Worm (Caenorhabditis elegans) whole organism, late embryonic: ENCODE measurements around the gene aptf-4.

ENCODE experiments used
- C38D4.7 ChIP-seq: fragments of 200-800 bp; sonication (Bioruptor generic); optimal IDR thresholded peaks from 2 replicates; lab custom pipeline; 2018; ENCODE audit warnings: mild to moderate bottlenecking, missing genetic modification characterization, moderate library complexity, missing compliant biosample characterization
- F13H6.1 ChIP-seq: sonication (generic microtip); optimal IDR thresholded peaks from 2 replicates; lab custom pipeline; 2016; ENCODE audit warnings: missing genetic modification characterization, missing compliant biosample characterization
- ama-1 ChIP-seq: fragments of 150-350 bp; optimal IDR thresholded peaks from 2 replicates; lab custom pipeline; 2014
- ceh-2 ChIP-seq: sonication (generic microtip); optimal IDR thresholded peaks from 2 replicates; lab custom pipeline; 2016; ENCODE audit warnings: missing genotype, missing genetic modification characterization, missing compliant biosample characterization
- ceh-24 ChIP-seq: sonication (generic microtip); optimal IDR thresholded peaks from 2 replicates; lab custom pipeline; 2016; ENCODE audit warnings: mild to moderate bottlenecking, missing genetic modification characterization, missing compliant biosample characterization
- ceh-30 ChIP-seq: fragments of 150-350 bp; optimal IDR thresholded peaks from 2 replicates; lab custom pipeline; 2014; ENCODE audit warnings: missing biosample characterization, missing genetic modification characterization
- ceh-31 ChIP-seq: sonication (generic microtip); optimal IDR thresholded peaks from 2 replicates; lab custom pipeline; 2016; ENCODE audit warnings: missing genetic modification characterization, missing compliant biosample characterization
- ceh-34 ChIP-seq: sonication (generic microtip); optimal IDR thresholded peaks from 2 replicates; lab custom pipeline; 2016; ENCODE audit warnings: mild to moderate bottlenecking, missing genetic modification characterization, missing compliant biosample characterization
- ceh-45 ChIP-seq: fragments of 200-800 bp; sonication (Bioruptor generic); IDR thresholded peaks from 2 replicates; pipeline ENCODE4 v1.3.6; 2022; ENCODE audit warnings: missing genetic modification reagents, missing genetic modification characterization, missing compliant biosample characterization
- ceh-9 ChIP-seq: sonication (generic microtip); optimal IDR thresholded peaks from 2 replicates; lab custom pipeline; 2016; ENCODE audit warnings: mild to moderate bottlenecking, missing genetic modification characterization, inconsistent platforms, missing compliant biosample characterization
- dve-1 ChIP-seq: sonication (generic microtip); optimal IDR thresholded peaks from 2 replicates; lab custom pipeline; 2017; ENCODE audit warnings: antibody characterized with exemption, mild to moderate bottlenecking, missing genetic modification characterization, missing compliant biosample characterization
- elt-2 ChIP-seq: sonication (generic microtip); optimal IDR thresholded peaks from 2 replicates; lab custom pipeline; 2016; ENCODE audit warnings: missing genetic modification reagents, missing genetic modification characterization, missing compliant biosample characterization
- elt-4 ChIP-seq: sonication (generic microtip); optimal IDR thresholded peaks from 2 replicates; lab custom pipeline; 2016; ENCODE audit warnings: missing genetic modification characterization, missing compliant biosample characterization
- ets-4 ChIP-seq: sonication (generic microtip); optimal IDR thresholded peaks from 2 replicates; lab custom pipeline; 2016; ENCODE audit warnings: missing genetic modification characterization, missing compliant biosample characterization
- eyg-1 ChIP-seq: sonication (generic microtip); optimal IDR thresholded peaks from 2 replicates; lab custom pipeline; 2016; ENCODE audit warnings: missing genotype, missing genetic modification characterization, missing compliant biosample characterization
- fkh-10 ChIP-seq: fragments of 150-350 bp; optimal IDR thresholded peaks from 2 replicates; lab custom pipeline; 2014; ENCODE audit warnings: missing biosample characterization, missing genetic modification reagents, missing genetic modification characterization
- fkh-6 ChIP-seq: sonication (generic microtip); optimal IDR thresholded peaks from 2 replicates; lab custom pipeline; 2016; ENCODE audit warnings: missing genetic modification characterization, missing compliant biosample characterization
- gmeb-2 ChIP-seq: sonication (generic microtip); optimal IDR thresholded peaks from 2 replicates; lab custom pipeline; 2016; ENCODE audit warnings: missing genetic modification characterization, inconsistent platforms, missing compliant biosample characterization
- hlh-6 ChIP-seq: sonication (generic microtip); optimal IDR thresholded peaks from 2 replicates; lab custom pipeline; 2016; ENCODE audit warnings: missing genotype, missing genetic modification characterization, missing compliant biosample characterization
- hlh-8 ChIP-seq: sonication (generic microtip); optimal IDR thresholded peaks from 2 replicates; lab custom pipeline; 2016; ENCODE audit warnings: missing genotype, missing genetic modification characterization, missing compliant biosample characterization
- lim-6 ChIP-seq: sonication (generic microtip); optimal IDR thresholded peaks from 2 replicates; lab custom pipeline; 2016; ENCODE audit warnings: missing genetic modification characterization, missing compliant biosample characterization
- mec-3 ChIP-seq: sonication (generic microtip); optimal IDR thresholded peaks from 2 replicates; lab custom pipeline; 2016; ENCODE audit warnings: borderline replicate concordance, missing genetic modification characterization, missing compliant biosample characterization
- nfya-1 ChIP-seq: sonication (generic microtip); optimal IDR thresholded peaks from 2 replicates; lab custom pipeline; 2017; ENCODE audit warnings: missing genetic modification characterization, mild to moderate bottlenecking, missing compliant biosample characterization, antibody characterized with exemption, moderate library complexity
- nhr-11 ChIP-seq: fragments of 150-350 bp; optimal IDR thresholded peaks from 2 replicates; lab custom pipeline; 2014; ENCODE audit warnings: missing biosample characterization, missing genetic modification characterization
- odd-2 ChIP-seq: sonication (generic microtip); optimal IDR thresholded peaks from 2 replicates; lab custom pipeline; 2017; ENCODE audit warnings: antibody characterized with exemption, mild to moderate bottlenecking, missing genetic modification characterization, missing compliant biosample characterization
- pag-3 ChIP-seq: sonication (generic microtip); optimal IDR thresholded peaks from 2 replicates; lab custom pipeline; 2016; ENCODE audit warnings: missing compliant biosample characterization, missing genetic modification characterization, borderline replicate concordance
- pha-4 ChIP-seq: fragments of 150-350 bp; optimal IDR thresholded peaks from 2 replicates; lab custom pipeline; 2018; ENCODE audit warnings: missing biosample characterization, missing genetic modification reagents, missing genetic modification characterization
- pros-1 ChIP-seq: fragments of 150-350 bp; optimal IDR thresholded peaks from 2 replicates; lab custom pipeline; 2014; ENCODE audit warnings: missing biosample characterization, missing genetic modification reagents, missing genetic modification characterization
- ref-2 ChIP-seq: sonication (generic microtip); optimal IDR thresholded peaks from 2 replicates; lab custom pipeline; 2016; ENCODE audit warnings: missing genetic modification characterization, missing compliant biosample characterization
- rnt-1 ChIP-seq: sonication (generic microtip); optimal IDR thresholded peaks from 2 replicates; lab custom pipeline; 2016; ENCODE audit warnings: missing genetic modification characterization, missing compliant biosample characterization
- sox-2 ChIP-seq: fragments of 200-800 bp; sonication (Bioruptor generic); IDR thresholded peaks from 2 replicates; pipeline ENCODE4 v1.3.6; 2022; ENCODE audit warnings: missing genetic modification reagents, missing genetic modification characterization, missing compliant biosample characterization
- syd-9 ChIP-seq: sonication (generic microtip); optimal IDR thresholded peaks from 2 replicates; lab custom pipeline; 2016; ENCODE audit warnings: mild to moderate bottlenecking, missing genetic modification characterization, moderate library complexity, missing compliant biosample characterization
- tbx-2 ChIP-seq: sonication (generic microtip); optimal IDR thresholded peaks from 2 replicates; lab custom pipeline; 2016; ENCODE audit warnings: missing genetic modification characterization, missing compliant biosample characterization
- tbx-7 ChIP-seq: sonication (generic microtip); optimal IDR thresholded peaks from 2 replicates; lab custom pipeline; 2016; ENCODE audit warnings: missing genotype, missing genetic modification characterization, missing compliant biosample characterization
- unc-42 ChIP-seq: sonication (generic microtip); optimal IDR thresholded peaks from 2 replicates; lab custom pipeline; 2016; ENCODE audit warnings: missing genotype, missing genetic modification characterization, missing compliant biosample characterization
- unc-86 ChIP-seq: sonication (generic microtip); optimal IDR thresholded peaks from 2 replicates; lab custom pipeline; 2016; ENCODE audit warnings: missing genetic modification characterization, missing compliant biosample characterization

Gene aptf-4

ce11 chrII:8630088-8630487 is 39.3 kb downstream of the aptf-4 start, which contains the start of gene T22C8.6:
Gene T22C8.6 (minus strand): TSS chrII:8630281.
- TF ChIP-seq ama-1 (lab: Kevin White, UChicago) (no peak), ceh-30 (tag; lab: Kevin White, UChicago) (no peak), ceh-2 (tag; lab: Kevin White, UChicago) (no peak), odd-2 (tag; lab: Kevin White, UChicago) (no peak), elt-4 (no peak), C38D4.7 (GFP tag; lab: Kevin White, UChicago) (no peak), F13H6.1 (no peak)

DNA sequence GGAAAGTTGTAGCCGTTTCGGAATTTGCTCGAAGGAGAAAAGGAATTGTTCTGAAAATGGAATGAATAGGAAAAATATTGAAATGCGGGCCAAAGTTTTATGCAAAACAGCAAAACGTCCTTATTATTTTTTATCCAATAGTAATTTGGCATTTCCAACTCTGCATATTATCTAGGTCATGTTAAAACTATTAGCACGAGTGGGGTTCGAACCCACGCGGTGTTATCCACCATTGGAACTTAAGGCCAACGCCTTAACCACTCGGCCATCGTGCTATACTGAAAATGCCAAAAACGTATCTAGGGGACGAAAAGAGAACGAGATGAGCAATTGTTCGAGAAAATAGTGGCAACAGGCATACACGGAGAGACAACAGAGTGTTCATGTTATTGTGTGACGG is 41.0 kb downstream of the aptf-4 start:
- TF ChIP-seq hlh-8 (tag; lab: Kevin White, UChicago) (no peak), odd-2 (tag; lab: Kevin White, UChicago) (no peak), ceh-9 (tag; lab: Kevin White, UChicago) (no peak), eyg-1 (no peak), ceh-24 (tag; lab: Kevin White, UChicago) (no peak), dve-1 (no peak), fkh-6 (tag; lab: Kevin White, UChicago) (no peak), hlh-6 (tag; lab: Kevin White, UChicago) (no peak), pag-3 (no peak), lim-6 (tag; lab: Kevin White, UChicago) (no peak), mec-3 (tag; lab: Kevin White, UChicago) (no peak), nhr-11 (tag; lab: Kevin White, UChicago) (no peak), rnt-1 (tag; lab: Kevin White, UChicago) (no peak), nfya-1 (tag; lab: Kevin White, UChicago) (no peak), fkh-10 (GFP tag; lab: Kevin White, UChicago) (no peak), ceh-34 (tag; lab: Kevin White, UChicago) (no peak)

- TF ChIP-seq tbx-2 (tag; lab: Kevin White, UChicago) (no peak), mec-3 (tag; lab: Kevin White, UChicago) (no peak), unc-42 (tag; lab: Kevin White, UChicago) (no peak), ref-2 (tag; lab: Kevin White, UChicago) (no peak), elt-2 (tag; lab: Kevin White, UChicago) (no peak), tbx-7 (tag; lab: Kevin White, UChicago) (no peak), syd-9 (tag; lab: Kevin White, UChicago) (no peak), unc-86 (tag; lab: Kevin White, UChicago) (no peak), ceh-45 (GFP tag; lab: Robert Waterston, UW) (no peak), hlh-8 (tag; lab: Kevin White, UChicago) (no peak), rnt-1 (tag; lab: Kevin White, UChicago) (no peak), ets-4 (no peak), nfya-1 (tag; lab: Kevin White, UChicago) (no peak), ceh-31 (tag; lab: Kevin White, UChicago) (no peak), pros-1 (tag; lab: Kevin White, UChicago) (no peak), ceh-2 (tag; lab: Kevin White, UChicago) (no peak), gmeb-2 (tag; lab: Kevin White, UChicago) (no peak), fkh-10 (GFP tag; lab: Kevin White, UChicago) (no peak)
These were observed 43.6 kb downstream of the aptf-4 start, which contains the start of gene cutl-12 for ce11 chrII:8634386-8634785. Gene cutl-12 (minus strand): TSS chrII:8634486.

DNA sequence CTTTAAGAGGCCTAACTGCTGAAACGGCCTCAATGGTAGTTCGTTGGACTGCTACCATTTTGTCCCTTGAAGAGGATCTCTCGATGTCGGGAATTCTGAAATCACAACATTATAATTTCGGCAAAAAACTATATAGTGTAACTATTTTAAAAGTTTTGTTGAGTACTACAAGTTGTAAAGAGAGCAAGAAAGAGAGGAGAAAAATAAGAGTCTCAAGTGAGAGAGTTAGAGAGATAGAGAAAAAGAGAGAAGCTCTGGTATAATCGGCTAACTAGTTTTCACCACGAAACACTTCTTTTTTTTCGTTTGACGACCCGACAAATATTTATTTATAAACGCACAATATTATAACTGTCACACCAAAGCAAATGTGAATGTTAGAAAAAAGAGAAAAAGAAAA is 46.8 kb downstream of the aptf-4 start, which contains the start of gene vab-9:
TSS of gene vab-9 (minus strand) at position 101 of the 400 bp plus-strand sequence.
- TF ChIP-seq sox-2 (GFP tag; lab: Robert Waterston, UW) (no peak), ceh-34 (tag; lab: Kevin White, UChicago) (no peak), pha-4 (tag; lab: Kevin White, UChicago) (no peak), syd-9 (tag; lab: Kevin White, UChicago) (no peak)
